Fruit fly (Drosophila melanogaster) whole organism, pupa: ENCODE data around the gene CG34148.

ENCODE experiments used
- CG13204 ChIP-seq: fragments of 200-800 bp; sonication (Bioruptor generic); optimal IDR thresholded peaks from 2 replicates; lab custom pipeline; 2018; ENCODE audit warnings: missing biosample characterization, mild to moderate bottlenecking, missing genetic modification characterization, moderate library complexity
- CG14655 ChIP-seq: fragments of 200-800 bp; sonication (Bioruptor generic); optimal IDR thresholded peaks from 3 replicates; lab custom pipeline; 2017; ENCODE audit warnings: mild to moderate bottlenecking, missing biosample characterization, missing genetic modification reagents, missing genetic modification characterization
- CG17806 ChIP-seq: fragments of 200-800 bp; sonication (Bioruptor generic); optimal IDR thresholded peaks from 2 replicates; lab custom pipeline; 2018; ENCODE audit warnings: missing biosample characterization, mild to moderate bottlenecking, missing genetic modification characterization, moderate library complexity
- CG34367 ChIP-seq: fragments of 200-800 bp; sonication (Bioruptor generic); optimal IDR thresholded peaks from 2 replicates; lab custom pipeline; 2018; ENCODE audit warnings: missing biosample characterization, mild to moderate bottlenecking, missing genetic modification characterization
- CG4496 ChIP-seq: fragments of 200-800 bp; sonication (Bioruptor generic); IDR thresholded peaks from 3 replicates; pipeline ENCODE4 v1.3.6; 2022; ENCODE audit warnings: missing biosample characterization, missing genetic modification characterization
- CG8159 ChIP-seq: fragments of 200-800 bp; sonication (Bioruptor generic); optimal IDR thresholded peaks from 3 replicates; lab custom pipeline; 2018; ENCODE audit warnings: missing biosample characterization, mild to moderate bottlenecking, missing genetic modification characterization, moderate library complexity
- D1 ChIP-seq: fragments of 200-800 bp; sonication (Bioruptor generic); optimal IDR thresholded peaks from 2 replicates; lab custom pipeline; 2018; ENCODE audit warnings: missing biosample characterization, mild to moderate bottlenecking, missing genetic modification characterization, moderate library complexity
- EcR ChIP-seq: fragments of 200-800 bp; sonication (Bioruptor generic); optimal IDR thresholded peaks from 3 replicates; lab custom pipeline; 2019; ENCODE audit warnings: missing biosample characterization, missing genetic modification characterization, mild to moderate bottlenecking, moderate library complexity, missing genetic modification reagents
- Pif1A ChIP-seq: fragments of 200-800 bp; sonication (Bioruptor generic); optimal IDR thresholded peaks from 3 replicates; lab custom pipeline; 2016; ENCODE audit warnings: missing biosample characterization, missing genetic modification characterization
- Pif1B ChIP-seq: fragments of 200-800 bp; sonication (Bioruptor generic); optimal IDR thresholded peaks from 3 replicates; lab custom pipeline; 2016; ENCODE audit warnings: missing biosample characterization, missing genetic modification characterization
- Snoo ChIP-seq: fragments of 200-800 bp; sonication (Bioruptor generic); optimal IDR thresholded peaks from 3 replicates; lab custom pipeline; 2017; ENCODE audit warnings: missing biosample characterization, mild to moderate bottlenecking, missing genetic modification characterization, inconsistent platforms
- fd96Ca ChIP-seq: fragments of 200-800 bp; sonication (Bioruptor generic); IDR thresholded peaks from 3 replicates; pipeline ENCODE4 v1.3.6; 2022; ENCODE audit warnings: missing biosample characterization, missing genetic modification characterization
- gl ChIP-seq: fragments of 200-800 bp; sonication (Bioruptor generic); optimal IDR thresholded peaks from 2 replicates; lab custom pipeline; 2018; ENCODE audit warnings: missing biosample characterization, mild to moderate bottlenecking, missing genetic modification characterization
- rn ChIP-seq: fragments of 200-800 bp; sonication (Bioruptor generic); IDR thresholded peaks from 2 replicates; pipeline ENCODE4 v1.3.6; 2022; ENCODE audit warnings: missing biosample characterization, missing genetic modification characterization

- TF ChIP-seq fd96Ca (GFP tag; lab: Robert Waterston, UW) (no peak), rn (GFP tag; lab: Robert Waterston, UW) (no peak), gl (tag; lab: Kevin White, UChicago) (no peak), Pif1A (GFP tag; lab: Kevin White, UChicago) (no peak), Snoo (tag; lab: Kevin White, UChicago) (no peak), EcR (no peak), CG17806 (tag; lab: Kevin White, UChicago) (no peak), D1 (no peak), CG34367 (tag; lab: Kevin White, UChicago) (no peak), CG8159 (no peak), CG4496 (GFP tag; lab: Robert Waterston, UW) (no peak), CG13204 (GFP tag; lab: Kevin White, UChicago) (no peak), CG14655 (GFP tag; lab: Kevin White, UChicago) (no peak), Pif1B (GFP tag; lab: Kevin White, UChicago) (no peak)
Measured at dm6 chr3R:21858290-21858875, 20.1 kb downstream of the CG34148 start.
